Fruit fly (Drosophila melanogaster): ENCODE data around the gene mthl1.

DNA sequence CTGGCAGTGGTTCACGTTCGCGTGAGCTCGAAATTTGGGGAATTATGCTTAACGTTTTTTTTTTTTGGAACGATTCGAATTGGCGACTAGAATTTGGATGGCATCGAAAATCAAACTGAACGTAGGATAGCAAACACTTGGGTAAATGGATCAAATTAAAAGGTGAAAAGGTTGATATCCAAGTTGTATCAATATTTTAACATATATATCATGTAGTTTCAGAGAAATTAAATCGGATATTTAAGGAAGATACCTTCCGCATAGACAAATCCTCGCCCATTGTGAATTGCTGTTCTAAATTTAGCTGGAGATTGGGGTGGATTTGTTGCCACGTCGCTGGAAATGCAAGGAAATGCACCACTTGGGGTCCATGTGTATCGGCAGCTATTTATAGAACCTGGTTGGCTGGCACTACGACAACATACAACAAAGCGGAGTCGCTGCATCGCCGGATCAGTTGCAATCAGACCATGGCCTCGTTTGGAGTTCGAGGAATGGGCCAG, 38.1 kb downstream of the mthl1 start, which contains the start of the genes CG13010 and sing:
- TF ChIP-seq Abd-B (GFP tag; optimal IDR thresholded peaks at IDR 0.05) (no peak), HLH106 (tag; optimal IDR thresholded peaks at IDR 0.05) (no peak), tai (GFP tag; optimal IDR thresholded peaks at IDR 0.05) (no peak), pan (optimal IDR thresholded peaks at IDR 0.05) (no peak), dl (GFP tag; optimal IDR thresholded peaks at IDR 0.05; ENCODE audit: insufficient read depth in 1 of 2, partially characterized antibody in 2 of 2) (no peak), h (GFP tag; optimal IDR thresholded peaks at IDR 0.05) (no peak), brk (GFP tag; optimal IDR thresholded peaks at IDR 0.05) (no peak), lola (GFP tag; optimal IDR thresholded peaks at IDR 0.05) (no peak)

Measured in whole organism, wandering third instar larva.